Worm (Caenorhabditis elegans): Measurements from ENCODE around the gene ZK381.2.

The ZK381.2 gene

ce11 chrIV:7010835-7011234 lies 45.5 kb downstream of the ZK381.2 start, which contains the start of gene C25A8.1:
TSS of gene C25A8.1 (plus strand) at chrIV:7011135.
- TF ChIP-seq lin-32 (GFP tag; optimal IDR thresholded peaks at IDR 0.05) (no peak), nhr-237 (tag; optimal IDR thresholded peaks at IDR 0.05) (no peak), ceh-43 (GFP tag; optimal IDR thresholded peaks at IDR 0.05) (no peak), zip-8 (tag; optimal IDR thresholded peaks at IDR 0.05) (no peak), unc-62 (GFP tag; optimal IDR thresholded peaks at IDR 0.05) (no peak), sem-2 (GFP tag; optimal IDR thresholded peaks at IDR 0.05) (no peak), nhr-12 (tag; optimal IDR thresholded peaks at IDR 0.05) (no peak), drap-1 (GFP tag; optimal IDR thresholded peaks at IDR 0.05) (no peak), mep-1 (tag; optimal IDR thresholded peaks at IDR 0.05) (no peak), elt-1 (tag; optimal IDR thresholded peaks at IDR 0.05; ENCODE audit: borderline replicate concordance, insufficient read depth) (no peak), sptf-1 (tag; optimal IDR thresholded peaks at IDR 0.05) (no peak)

DNA sequence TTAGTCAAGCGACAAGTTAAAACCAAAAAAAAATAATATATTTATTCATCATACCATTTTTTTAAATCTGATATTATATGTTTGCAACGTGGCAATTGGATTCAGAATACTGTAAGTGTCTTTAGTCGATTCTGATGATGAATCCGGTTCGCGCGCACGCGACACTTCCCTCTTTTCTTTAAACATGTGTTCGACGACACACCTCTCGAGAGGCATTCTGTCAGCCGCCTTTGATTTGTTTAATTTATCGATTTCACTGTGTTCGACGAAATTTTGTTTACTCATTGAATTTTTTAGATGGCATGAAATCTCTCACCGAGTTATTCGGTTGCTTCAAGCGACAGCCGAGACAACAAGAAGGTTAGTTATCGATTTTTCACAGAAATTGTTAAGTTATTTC lies 46.4 kb downstream of the ZK381.2 start, which contains the start of gene trxr-1:
TSS of gene trxr-1 (plus strand) at position 227 of the 400 bp plus-strand sequence.
- TF ChIP-seq nhr-76 (tag; optimal IDR thresholded peaks at IDR 0.05) = no peak
- TF ChIP-seq hlh-1 (tag; optimal IDR thresholded peaks at IDR 0.05) = peak; percentile 12

- peak; percentile 99 for TF ChIP-seq zip-8 (tag; optimal IDR thresholded peaks at IDR 0.05)
- no peak for TF ChIP-seq nhr-28 (tag; optimal IDR thresholded peaks at IDR 0.05)
- no peak for TF ChIP-seq ztf-11 (tag; optimal IDR thresholded peaks at IDR 0.05)
- no peak for TF ChIP-seq pha-4 (tag; optimal IDR thresholded peaks at IDR 0.05)
Observed at ce11 chrIV:7012214-7012613, 46.9 kb downstream of the ZK381.2 start.

ce11 chrIV:7012731-7013445 lies 47.6 kb downstream of the ZK381.2 start:
- TF ChIP-seq drap-1 (GFP tag; optimal IDR thresholded peaks at IDR 0.05) = no peak
- TF ChIP-seq ztf-11 (tag; optimal IDR thresholded peaks at IDR 0.05) = no peak
- no peak for TF ChIP-seq lsy-2 (tag; optimal IDR thresholded peaks at IDR 0.05)
- no peak for TF ChIP-seq unc-120 (tag; optimal IDR thresholded peaks at IDR 0.05; ENCODE audit: poor library complexity, severe bottlenecking)
- TF ChIP-seq bed-3 (GFP tag; optimal IDR thresholded peaks at IDR 0.05) = no peak
- no peak for TF ChIP-seq nhr-237 (tag; optimal IDR thresholded peaks at IDR 0.05)
- TF ChIP-seq ham-2 (GFP tag; optimal IDR thresholded peaks at IDR 0.05) = no peak
- no peak for TF ChIP-seq ces-1 (GFP tag; optimal IDR thresholded peaks at IDR 0.05)
- no peak for TF ChIP-seq mab-5 (tag; optimal IDR thresholded peaks at IDR 0.05)
- no peak for TF ChIP-seq hlh-1 (tag; optimal IDR thresholded peaks at IDR 0.05)
- TF ChIP-seq mls-2 (tag; optimal IDR thresholded peaks at IDR 0.05) = no peak
- no peak for TF ChIP-seq nhr-76 (tag; optimal IDR thresholded peaks at IDR 0.05)
- TF ChIP-seq unc-39 (tag; optimal IDR thresholded peaks at IDR 0.05) = no peak
- no peak for TF ChIP-seq elt-3 (tag; optimal IDR thresholded peaks at IDR 0.05)
- TF ChIP-seq sptf-1 (tag; optimal IDR thresholded peaks at IDR 0.05) = no peak
- no peak for TF ChIP-seq elt-1 (tag; optimal IDR thresholded peaks at IDR 0.05; ENCODE audit: borderline replicate concordance, insufficient read depth)
- no peak for TF ChIP-seq lin-13 (tag; optimal IDR thresholded peaks at IDR 0.05)
- TF ChIP-seq ceh-83 (GFP tag; optimal IDR thresholded peaks at IDR 0.05) = no peak

- no peak for TF ChIP-seq ceh-43 (GFP tag; optimal IDR thresholded peaks at IDR 0.05)
- TF ChIP-seq mls-2 (tag; optimal IDR thresholded peaks at IDR 0.05) = no peak
- TF ChIP-seq elt-1 (tag; optimal IDR thresholded peaks at IDR 0.05; ENCODE audit: borderline replicate concordance, insufficient read depth) = no peak
- no peak for TF ChIP-seq mab-5 (tag; optimal IDR thresholded peaks at IDR 0.05)
- TF ChIP-seq nhr-28 (tag; optimal IDR thresholded peaks at IDR 0.05) = no peak
- no peak for TF ChIP-seq mep-1 (tag; optimal IDR thresholded peaks at IDR 0.05)
- peak; percentile 80 for TF ChIP-seq ces-1 (GFP tag; optimal IDR thresholded peaks at IDR 0.05)
- no peak for TF ChIP-seq snpc-4 (tag; optimal IDR thresholded peaks at IDR 0.05)
- no peak for TF ChIP-seq drap-1 (GFP tag; optimal IDR thresholded peaks at IDR 0.05)
- TF ChIP-seq unc-120 (tag; optimal IDR thresholded peaks at IDR 0.05; ENCODE audit: poor library complexity, severe bottlenecking) = peak; percentile 13
- peak; percentile 22 for TF ChIP-seq lsy-2 (tag; optimal IDR thresholded peaks at IDR 0.05)
- no peak for TF ChIP-seq sem-2 (GFP tag; optimal IDR thresholded peaks at IDR 0.05)
- TF ChIP-seq nhr-237 (tag; optimal IDR thresholded peaks at IDR 0.05) = peak; percentile 62
- no peak for TF ChIP-seq nhr-12 (tag; optimal IDR thresholded peaks at IDR 0.05)
- no peak for TF ChIP-seq bed-3 (GFP tag; optimal IDR thresholded peaks at IDR 0.05)
- TF ChIP-seq tbx-8 (GFP tag; optimal IDR thresholded peaks at IDR 0.05) = no peak
- no peak for TF ChIP-seq lin-32 (GFP tag; optimal IDR thresholded peaks at IDR 0.05)
- no peak for TF ChIP-seq hlh-1 (tag; optimal IDR thresholded peaks at IDR 0.05)
- TF ChIP-seq unc-39 (tag; optimal IDR thresholded peaks at IDR 0.05) = no peak
- no peak for TF ChIP-seq pha-4 (tag; optimal IDR thresholded peaks at IDR 0.05)
- no peak for TF ChIP-seq zip-8 (tag; optimal IDR thresholded peaks at IDR 0.05)
- TF ChIP-seq flh-1 (GFP tag; optimal IDR thresholded peaks at IDR 0.05) = no peak
- no peak for TF ChIP-seq elt-3 (tag; optimal IDR thresholded peaks at IDR 0.05)
- TF ChIP-seq ceh-83 (GFP tag; optimal IDR thresholded peaks at IDR 0.05) = no peak
- no peak for TF ChIP-seq ham-2 (GFP tag; optimal IDR thresholded peaks at IDR 0.05)
- TF ChIP-seq blmp-1 (tag; optimal IDR thresholded peaks at IDR 0.05) = no peak
- TF ChIP-seq nhr-76 (tag; optimal IDR thresholded peaks at IDR 0.05) = no peak
- TF ChIP-seq sptf-1 (tag; optimal IDR thresholded peaks at IDR 0.05) = no peak
- peak; percentile 48 for TF ChIP-seq unc-62 (GFP tag; optimal IDR thresholded peaks at IDR 0.05)
Observed at ce11 chrIV:7016502-7016901, 51.2 kb downstream of the ZK381.2 start.

Measured in whole organism, mixed stage, embryonic.